Fruit fly (Drosophila melanogaster) whole organism, prepupa: Measurements from ENCODE around the gene CG43179.

Experiments used
- Blimp-1 ChIP-seq: fragments of 200-800 bp; sonication (Bioruptor generic); optimal IDR thresholded peaks from 3 replicates; lab custom pipeline; 2017; ENCODE audit warnings: missing biosample characterization, missing genetic modification characterization, mild to moderate bottlenecking, moderate library complexity, missing genetic modification reagents
- CG10631 ChIP-seq: fragments of 200-800 bp; sonication (Bioruptor generic); optimal IDR thresholded peaks from 2 replicates; lab custom pipeline; 2016; ENCODE audit warnings: missing biosample characterization, missing genetic modification characterization
- CG10669 ChIP-seq: fragments of 200-800 bp; sonication (Bioruptor generic); optimal IDR thresholded peaks from 3 replicates; lab custom pipeline; 2018; ENCODE audit warnings: missing biosample characterization, mild to moderate bottlenecking, missing genetic modification characterization, moderate library complexity
- CG11762 ChIP-seq: fragments of 200-800 bp; sonication (Bioruptor generic); optimal IDR thresholded peaks from 3 replicates; lab custom pipeline; 2016; ENCODE audit warnings: missing biosample characterization, missing genetic modification characterization; ENCODE audit not compliant: insufficient read depth
- CG11902 ChIP-seq: fragments of 200-800 bp; sonication (Bioruptor generic); optimal IDR thresholded peaks from 3 replicates; lab custom pipeline; 2016; ENCODE audit warnings: missing biosample characterization, missing genetic modification characterization
- CG15336 ChIP-seq: fragments of 200-800 bp; sonication (Bioruptor generic); IDR thresholded peaks from 2 replicates; pipeline ENCODE4 v1.3.6; 2022; ENCODE audit warnings: missing biosample characterization, missing genetic modification characterization
- CG1621 ChIP-seq: fragments of 200-800 bp; sonication (Bioruptor generic); optimal IDR thresholded peaks from 3 replicates; lab custom pipeline; 2018; ENCODE audit warnings: missing biosample characterization, mild to moderate bottlenecking, missing genetic modification characterization
- CG16779 ChIP-seq: fragments of 200-800 bp; sonication (Bioruptor generic); optimal IDR thresholded peaks from 3 replicates; lab custom pipeline; 2017; ENCODE audit warnings: missing biosample characterization, mild to moderate bottlenecking, missing genetic modification characterization
- CG3032 ChIP-seq: fragments of 200-800 bp; optimal IDR thresholded peaks from 2 replicates; lab custom pipeline; 2019; ENCODE audit warnings: missing biosample characterization, mild to moderate bottlenecking, missing genetic modification characterization, moderate library complexity
- CG32006 ChIP-seq: fragments of 200-800 bp; sonication (Bioruptor generic); optimal IDR thresholded peaks from 3 replicates; lab custom pipeline; 2017; ENCODE audit warnings: missing biosample characterization, mild to moderate bottlenecking, missing genetic modification characterization
- CG34406 ChIP-seq: fragments of 200-800 bp; sonication (Bioruptor generic); optimal IDR thresholded peaks from 3 replicates; lab custom pipeline; 2016; ENCODE audit warnings: missing biosample characterization, missing genetic modification characterization
- CG3919 ChIP-seq: fragments of 200-800 bp; sonication (Bioruptor generic); optimal IDR thresholded peaks from 3 replicates; lab custom pipeline; 2016; ENCODE audit warnings: missing biosample characterization, missing genetic modification characterization
- CG4318 ChIP-seq: fragments of 200-800 bp; sonication (Bioruptor generic); optimal IDR thresholded peaks from 3 replicates; lab custom pipeline; 2017; ENCODE audit warnings: missing biosample characterization, mild to moderate bottlenecking, missing genetic modification characterization
- CG6163 ChIP-seq: fragments of 200-800 bp; sonication (Bioruptor generic); IDR thresholded peaks from 3 replicates; pipeline ENCODE4 v1.3.6; 2022; ENCODE audit warnings: missing biosample characterization, missing genetic modification characterization
- CG6276 ChIP-seq: fragments of 200-800 bp; sonication (Bioruptor generic); optimal IDR thresholded peaks from 2 replicates; lab custom pipeline; 2017; ENCODE audit warnings: missing biosample characterization, mild to moderate bottlenecking, missing genetic modification characterization
- CG6854 ChIP-seq: fragments of 200-800 bp; sonication (Bioruptor generic); optimal IDR thresholded peaks from 2 replicates; lab custom pipeline; 2017; ENCODE audit warnings: missing biosample characterization, mild to moderate bottlenecking, missing genetic modification characterization
- CG7368 ChIP-seq: fragments of 200-800 bp; sonication (Bioruptor generic); optimal IDR thresholded peaks from 3 replicates; lab custom pipeline; 2016; ENCODE audit warnings: missing biosample characterization, missing genetic modification characterization
- CG8119 ChIP-seq: fragments of 200-800 bp; sonication (Bioruptor generic); IDR thresholded peaks from 3 replicates; pipeline ENCODE4 v1.3.6; 2022; ENCODE audit warnings: missing biosample characterization, missing genetic modification characterization
- CG8319 ChIP-seq: fragments of 200-800 bp; sonication (Bioruptor generic); optimal IDR thresholded peaks from 3 replicates; lab custom pipeline; 2016; ENCODE audit warnings: missing biosample characterization, missing genetic modification characterization
- Eip75B ChIP-seq: fragments of 200-800 bp; sonication (Bioruptor generic); optimal IDR thresholded peaks from 3 replicates; lab custom pipeline; 2016; ENCODE audit warnings: missing biosample characterization, missing genetic modification characterization
- Eip78C ChIP-seq: fragments of 200-800 bp; sonication (Bioruptor generic); peaks from one replicate; lab custom pipeline; 2016; ENCODE audit warnings: missing biosample characterization, missing genetic modification characterization
- Eip93F ChIP-seq: fragments of 200-800 bp; sonication (Bioruptor generic); optimal IDR thresholded peaks from 2 replicates; lab custom pipeline; 2016; ENCODE audit warnings: missing biosample characterization, mild to moderate bottlenecking, missing genetic modification characterization
- Hr38 ChIP-seq: sonication (Bioruptor generic); optimal IDR thresholded peaks from 2 replicates; lab custom pipeline; 2016; ENCODE audit warnings: missing biosample characterization, missing genetic modification characterization
- Hr39 ChIP-seq: fragments of 200-800 bp; sonication (Bioruptor generic); optimal IDR thresholded peaks from 2 replicates; lab custom pipeline; 2016; ENCODE audit warnings: missing biosample characterization, missing genetic modification characterization
- Hr4 ChIP-seq: fragments of 200-800 bp; sonication (Bioruptor generic); optimal IDR thresholded peaks from 3 replicates; lab custom pipeline; 2016; ENCODE audit warnings: missing biosample characterization, missing genetic modification characterization
- Met ChIP-seq: fragments of 200-800 bp; sonication (Bioruptor generic); optimal IDR thresholded peaks from 3 replicates; lab custom pipeline; 2016; ENCODE audit warnings: missing biosample characterization, missing genetic modification characterization
- OdsH ChIP-seq: fragments of 200-800 bp; sonication (Bioruptor generic); optimal IDR thresholded peaks from 3 replicates; lab custom pipeline; 2016; ENCODE audit warnings: missing biosample characterization, missing genetic modification characterization
- Sox14 ChIP-seq: fragments of 200-800 bp; sonication (Bioruptor generic); optimal IDR thresholded peaks from 3 replicates; lab custom pipeline; 2016; ENCODE audit warnings: missing biosample characterization, missing genetic modification characterization
- Sox15 ChIP-seq: fragments of 200-800 bp; sonication (Bioruptor generic); optimal IDR thresholded peaks from 3 replicates; lab custom pipeline; 2016; ENCODE audit warnings: missing biosample characterization, missing genetic modification characterization
- acj6 ChIP-seq: fragments of 200-800 bp; sonication (Bioruptor generic); optimal IDR thresholded peaks from 3 replicates; lab custom pipeline; 2016; ENCODE audit warnings: missing biosample characterization, missing genetic modification characterization
- cyc ChIP-seq: fragments of 200-800 bp; sonication (Bioruptor generic); optimal IDR thresholded peaks from 3 replicates; lab custom pipeline; 2016; ENCODE audit warnings: missing biosample characterization, missing genetic modification characterization
- dsx ChIP-seq: fragments of 200-800 bp; optimal IDR thresholded peaks from 3 replicates; lab custom pipeline; 2019; ENCODE audit warnings: missing biosample characterization, mild to moderate bottlenecking, missing genetic modification characterization, moderate library complexity; ENCODE audit not compliant: poor library complexity, severe bottlenecking
- eg ChIP-seq: fragments of 200-800 bp; sonication (Bioruptor generic); IDR thresholded peaks from 3 replicates; pipeline ENCODE4 v1.3.6; 2022; ENCODE audit warnings: missing biosample characterization, missing genetic modification characterization
- esn ChIP-seq: fragments of 200-800 bp; sonication (Bioruptor generic); optimal IDR thresholded peaks from 2 replicates; lab custom pipeline; 2016; ENCODE audit warnings: missing biosample characterization, mild to moderate bottlenecking, missing genetic modification characterization, moderate library complexity
- fd59A ChIP-seq: fragments of 200-800 bp; sonication (Bioruptor generic); optimal IDR thresholded peaks from 2 replicates; lab custom pipeline; 2017; ENCODE audit warnings: missing biosample characterization, mild to moderate bottlenecking, missing genetic modification characterization, missing genetic modification reagents
- fkh ChIP-seq: fragments of 200-800 bp; sonication (Bioruptor generic); optimal IDR thresholded peaks from 3 replicates; lab custom pipeline; 2017; ENCODE audit warnings: missing biosample characterization, mild to moderate bottlenecking, missing genetic modification characterization, moderate library complexity
- spab ChIP-seq: fragments of 200-800 bp; sonication (Bioruptor generic); optimal IDR thresholded peaks from 2 replicates; lab custom pipeline; 2017; ENCODE audit warnings: missing biosample characterization, mild to moderate bottlenecking, missing genetic modification characterization, missing genetic modification reagents
- svp ChIP-seq: fragments of 200-800 bp; sonication (Bioruptor generic); peaks from one replicate; lab custom pipeline; 2016; ENCODE audit warnings: missing biosample characterization, missing genetic modification characterization
- vri ChIP-seq: fragments of 200-800 bp; sonication (Bioruptor generic); optimal IDR thresholded peaks from 3 replicates; lab custom pipeline; 2016; ENCODE audit warnings: missing biosample characterization, mild to moderate bottlenecking, missing genetic modification characterization

CG43179 gene

DNA sequence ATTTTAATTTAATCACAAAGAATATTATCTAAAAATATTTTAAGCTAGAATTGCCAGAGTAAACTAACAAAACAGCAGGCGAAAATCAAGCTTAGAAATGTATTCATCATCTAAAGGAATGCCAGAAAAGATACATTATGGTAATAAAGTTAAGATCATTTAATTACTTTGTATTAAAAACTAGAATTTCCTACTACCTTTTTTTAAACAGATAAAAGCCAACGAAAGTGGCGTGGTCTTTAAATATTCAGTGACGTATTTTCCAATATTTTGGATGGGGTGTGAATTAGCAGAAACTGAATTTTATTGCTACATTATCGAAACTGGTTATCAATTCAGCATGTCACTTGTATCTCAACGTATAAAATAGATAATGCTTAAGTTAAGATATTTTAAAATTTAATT, 36.4 kb downstream of the CG43179 start (continued):
- peak; percentile 41 for TF ChIP-seq CG15336
- peak; percentile 53 for TF ChIP-seq CG3032 (tag; lab: Kevin White, UChicago)
- 0 out of 3 replicates have a peak, but pooled peaks have one; percentile 35 for TF ChIP-seq eg (GFP tag; lab: Robert Waterston, UW)
- peak; percentile 67 for TF ChIP-seq esn (GFP tag; lab: Kevin White, UChicago)
- TF ChIP-seq Hr38 (GFP tag; lab: Kevin White, UChicago): no peak
- TF ChIP-seq cyc (GFP tag; lab: Kevin White, UChicago): peak; percentile 24
- TF ChIP-seq CG10669: peak; percentile 49
- no peak for TF ChIP-seq CG1621 (tag; lab: Kevin White, UChicago)
- TF ChIP-seq CG11762: peak; percentile 56
- TF ChIP-seq spab (GFP tag; lab: Kevin White, UChicago): peak; percentile 74
- TF ChIP-seq Blimp-1 (GFP tag; lab: Kevin White, UChicago): no peak
- TF ChIP-seq Eip75B (GFP tag; lab: Kevin White, UChicago): peak; percentile 29
- peak; percentile 57 for TF ChIP-seq CG10631 (GFP tag; lab: Kevin White, UChicago)
- TF ChIP-seq Hr4 (GFP tag; lab: Kevin White, UChicago): peak; percentile 66
- TF ChIP-seq vri: no peak
- TF ChIP-seq CG8119 (GFP tag; lab: Robert Waterston, UW): peak; percentile 50; the same call in 1 of the 3 replicates
- no peak for TF ChIP-seq CG6854 (GFP tag; lab: Kevin White, UChicago)
- peak; percentile 49 for TF ChIP-seq Sox14 (GFP tag; lab: Kevin White, UChicago)
- TF ChIP-seq Sox15 (GFP tag; lab: Kevin White, UChicago): peak; percentile 24

- no peak for TF ChIP-seq CG7368 (GFP tag; lab: Kevin White, UChicago)
- TF ChIP-seq CG34406: no peak
- peak; percentile 14 for TF ChIP-seq Sox14 (GFP tag; lab: Kevin White, UChicago)
- TF ChIP-seq dsx (GFP tag; lab: Kevin White, UChicago): no peak
- TF ChIP-seq OdsH (GFP tag; lab: Kevin White, UChicago): no peak
- TF ChIP-seq CG8319 (GFP tag; lab: Kevin White, UChicago): no peak
- TF ChIP-seq acj6 (GFP tag; lab: Kevin White, UChicago): no peak
- no peak for TF ChIP-seq fkh
- TF ChIP-seq CG4318 (GFP tag; lab: Kevin White, UChicago): no peak
- no peak for TF ChIP-seq Hr39 (GFP tag; lab: Kevin White, UChicago)
- no peak for TF ChIP-seq CG8119 (GFP tag; lab: Robert Waterston, UW)
- no peak for TF ChIP-seq CG16779
- no peak for TF ChIP-seq fd59A (GFP tag; lab: Kevin White, UChicago)
- no peak for TF ChIP-seq CG15336
- peak; percentile 62 for TF ChIP-seq vri
- TF ChIP-seq CG6163 (GFP tag; lab: Robert Waterston, UW): no peak
- TF ChIP-seq Eip93F (GFP tag; lab: Kevin White, UChicago): peak; percentile 82
- TF ChIP-seq CG10631 (GFP tag; lab: Kevin White, UChicago): no peak
- TF ChIP-seq CG3919 (GFP tag; lab: Kevin White, UChicago): no peak
- peak; percentile 52 for TF ChIP-seq svp
- TF ChIP-seq CG32006 (GFP tag; lab: Kevin White, UChicago): no peak
- TF ChIP-seq Blimp-1 (GFP tag; lab: Kevin White, UChicago): no peak
- no peak for TF ChIP-seq CG11902 (GFP tag; lab: Kevin White, UChicago)
- TF ChIP-seq Eip78C (GFP tag; lab: Kevin White, UChicago): no peak
- TF ChIP-seq CG6276: no peak
- no peak for TF ChIP-seq Met (GFP tag; lab: Kevin White, UChicago)
Observed at dm6 chr3R:14294397-14295018, 38.6 kb downstream of the CG43179 start.
